Worm (Caenorhabditis elegans): Measurements from ENCODE around the gene F56C9.8.

ce11 chrIII:7367012-7367760 is 47.9 kb upstream of the F56C9.8 start, which contains the start of the genes T20B12.5 and T20B12.4:
- TF ChIP-seq tbx-2 (tag; optimal IDR thresholded peaks at IDR 0.05): no peak
- TF ChIP-seq dmd-4 (tag; optimal IDR thresholded peaks at IDR 0.05; ENCODE audit: borderline replicate concordance): no peak

Measured in whole organism, late embryonic.